Fruit fly (Drosophila melanogaster) whole organism, adult: Measurements from ENCODE around the gene ND-15.

Source experiments
- CG1620 ChIP-seq: fragments of 200-800 bp; sonication (Bioruptor generic); optimal IDR thresholded peaks from 2 replicates; lab custom pipeline; 2016; ENCODE audit warnings: missing biosample characterization, missing genetic modification characterization
- Clk ChIP-seq: fragments of 200-800 bp; sonication (Bioruptor generic); optimal IDR thresholded peaks from 2 replicates; lab custom pipeline; 2017; ENCODE audit warnings: missing biosample characterization, missing genetic modification characterization
- ovo ChIP-seq: fragments of 200-800 bp; sonication (Bioruptor generic); optimal IDR thresholded peaks from 2 replicates; lab custom pipeline; 2016; ENCODE audit warnings: missing biosample characterization, missing genetic modification characterization
- toe ChIP-seq: fragments of 200-800 bp; sonication (Bioruptor generic); optimal IDR thresholded peaks from 2 replicates; lab custom pipeline; 2016; ENCODE audit warnings: missing biosample characterization, missing genetic modification characterization

DNA sequence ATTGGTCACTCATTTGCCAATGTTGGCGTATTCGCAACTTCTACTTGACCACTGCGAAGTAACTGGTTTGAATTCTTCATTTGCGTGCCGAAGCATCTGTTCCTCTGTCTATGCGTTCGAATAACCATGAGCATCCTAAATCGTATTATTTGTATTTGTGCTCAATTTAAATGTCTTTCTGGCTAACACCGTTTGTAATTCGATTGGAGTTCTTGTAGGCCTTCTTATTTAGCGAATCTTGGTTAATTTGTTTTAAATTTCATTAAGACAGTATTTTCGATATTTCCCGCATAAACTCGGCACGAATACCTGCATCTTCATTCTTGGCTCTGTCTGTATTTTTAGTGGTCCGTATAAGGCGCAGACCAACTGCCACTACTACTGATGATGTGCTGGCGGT lies 22.7 kb upstream of the ND-15 start:
- TF ChIP-seq CG1620 (GFP tag; lab: Kevin White, UChicago) (no peak), toe (GFP tag; lab: Kevin White, UChicago) (no peak), Clk (no peak), ovo (GFP tag; lab: Kevin White, UChicago) (no peak)
